Worm (Caenorhabditis elegans): ENCODE results near the gene Y25C1A.13.
"Not testable (repeated sequence)": the region's sequence is repeated elsewhere in the genome, so short reads cannot be mapped to it uniquely, and the experiment has no call there.

Gene Y25C1A.13

ce11 chrII:3149521-3150190 is 38.6 kb upstream of the Y25C1A.13 start, which contains the start of the genes T10D4.11 and T10D4.1:
TSS of gene T10D4.11 (minus strand) at chrII:3149621.
TSS of gene T10D4.1 (plus strand) at chrII:3150140.
- TF ChIP-seq C06A6.2 (GFP tag; conservative IDR thresholded peaks at IDR 0.05) (no peak), ceh-100 (GFP tag; IDR thresholded peaks at IDR 0.05) (no peak), egl-44 (GFP tag; IDR thresholded peaks at IDR 0.05) (no peak), hmg-20 (GFP tag; IDR thresholded peaks at IDR 0.05) (no peak), D2030.7 (GFP tag; IDR thresholded peaks at IDR 0.05) (no peak), Y79H2A.3 (GFP tag; conservative IDR thresholded peaks at IDR 0.05) (no peak), F57A8.1 (GFP tag; optimal IDR thresholded peaks at IDR 0.05) (no peak), F39B2.1 (GFP tag; IDR thresholded peaks at IDR 0.05) (no peak), snpc-1.3 (tag; optimal IDR thresholded peaks at IDR 0.05; ENCODE audit: insufficient read depth) (no peak), pbrm-1 (GFP tag; IDR thresholded peaks at IDR 0.05) (no peak), Y67H2A.10 (GFP tag; conservative IDR thresholded peaks at IDR 0.05) (no peak), T07F8.4 (tag; optimal IDR thresholded peaks at IDR 0.05) (no peak), mxl-1 (tag; optimal IDR thresholded peaks at IDR 0.05) (no peak), hsf-1 (GFP tag; IDR thresholded peaks at IDR 0.05) (no peak), somi-1 (GFP tag; optimal IDR thresholded peaks at IDR 0.05) (no peak), ama-1 (optimal IDR thresholded peaks at IDR 0.05) (no peak), ama-1 (GFP tag; optimal IDR thresholded peaks at IDR 0.05) (no peak), ceh-27 (GFP tag; optimal IDR thresholded peaks at IDR 0.05) (no peak), nhr-27 (tag; optimal IDR thresholded peaks at IDR 0.05) (no peak), lsy-27 (tag; optimal IDR thresholded peaks at IDR 0.05; ENCODE audit: borderline replicate concordance, insufficient read depth) (no peak)

ce11 chrII:3148404-3148803 is 37.4 kb upstream of the Y25C1A.13 start:
- TF ChIP-seq lag-1 (GFP tag; IDR thresholded peaks at IDR 0.05) (no peak), mcd-1 (GFP tag; IDR thresholded peaks at IDR 0.05) (no peak), fkh-3 (tag; optimal IDR thresholded peaks at IDR 0.05) (no peak)

- TF ChIP-seq nfya-1 (tag; optimal IDR thresholded peaks at IDR 0.05; ENCODE audit: borderline replicate concordance, insufficient read depth) (no peak), tbx-9 (tag; optimal IDR thresholded peaks at IDR 0.05; ENCODE audit: borderline replicate concordance) (no peak), lin-35 (GFP tag; optimal IDR thresholded peaks at IDR 0.05) (no peak), ceh-100 (GFP tag; IDR thresholded peaks at IDR 0.05) (no peak), bed-1 (GFP tag; IDR thresholded peaks at IDR 0.05) (no peak), sea-2 (GFP tag; IDR thresholded peaks at IDR 0.05) (no peak), lsy-27 (tag; optimal IDR thresholded peaks at IDR 0.05; ENCODE audit: borderline replicate concordance, insufficient read depth) (no peak), nhr-27 (tag; optimal IDR thresholded peaks at IDR 0.05) (no peak), egl-18 (GFP tag; IDR thresholded peaks at IDR 0.05) (no peak)
Measured at ce11 chrII:3145842-3146241, 34.8 kb upstream of the Y25C1A.13 start, which contains the start of gene T10D4.15. TSS of gene T10D4.15 (plus strand) at chrII:3146142.

- not testable (repeated sequence) for TF ChIP-seq ztf-28 (GFP tag; IDR thresholded peaks at IDR 0.05); ceh-27 (GFP tag; optimal IDR thresholded peaks at IDR 0.05); gei-17 (GFP tag; optimal IDR thresholded peaks at IDR 0.05)
Measured at ce11 chrII:3144552-3144951, 33.5 kb upstream of the Y25C1A.13 start, which contains the start of gene sri-43. TSS of gene sri-43 (minus strand) at chrII:3144652.

- TF ChIP-seq F57C9.4 (tag; optimal IDR thresholded peaks at IDR 0.05); Y53F4B.3 (GFP tag; IDR thresholded peaks at IDR 0.05); nhr-120 (GFP tag; IDR thresholded peaks at IDR 0.05): not testable (repeated sequence)
Measured at ce11 chrII:3142855-3143254, 31.8 kb upstream of the Y25C1A.13 start, which contains the start of gene sri-42. TSS of gene sri-42 (minus strand) at chrII:3142955.

All from whole organism, young adult.